Worm (Caenorhabditis elegans) whole organism, L3 larva: ENCODE results near the gene syx-6.

Experiments used
- R02D3.7 ChIP-seq: fragments of 150-350 bp; optimal IDR thresholded peaks from 2 replicates; lab custom pipeline; 2014; ENCODE audit warnings: missing biosample characterization, missing genetic modification characterization
- aly-2 ChIP-seq: fragments of 150-350 bp; optimal IDR thresholded peaks from 2 replicates; lab custom pipeline; 2014; ENCODE audit warnings: missing biosample characterization, missing genetic modification characterization
- ama-1 ChIP-seq: fragments of 150-350 bp; optimal IDR thresholded peaks from 2 replicates; lab custom pipeline; 2018
- ceh-28 ChIP-seq: fragments of 150-350 bp; optimal IDR thresholded peaks from 2 replicates; lab custom pipeline; 2014; ENCODE audit warnings: missing biosample characterization, missing genetic modification reagents, missing genetic modification characterization
- ceh-82 ChIP-seq: fragments of 150-350 bp; optimal IDR thresholded peaks from 2 replicates; lab custom pipeline; 2014; ENCODE audit warnings: missing biosample characterization, missing genetic modification characterization
- egl-27 ChIP-seq: sonication (generic microtip); optimal IDR thresholded peaks from 4 replicates; lab custom pipeline; 2017; ENCODE audit warnings: missing biosample characterization, missing genetic modification reagents, missing genetic modification characterization
- egl-5 ChIP-seq: fragments of 150-350 bp; optimal IDR thresholded peaks from 2 replicates; lab custom pipeline; 2017; ENCODE audit warnings: missing biosample characterization, missing genetic modification reagents, missing genetic modification characterization, inconsistent platforms
- elt-2 ChIP-seq: sonication (generic microtip); optimal IDR thresholded peaks from 2 replicates; lab custom pipeline; 2016; ENCODE audit warnings: missing genetic modification reagents, mild to moderate bottlenecking, missing genetic modification characterization, missing compliant biosample characterization
- elt-3 ChIP-seq, 3 experiments: fragments of 150-350 bp in 1 of 3; sonication (generic microtip) in 2 of 3; optimal IDR thresholded peaks; 2 replicates in 2 of 3; 4 replicates in 1 of 3; lab custom pipeline; 2014 to 2017; ENCODE audit warnings: missing biosample characterization in 3 of 3, missing genetic modification characterization in 3 of 3
- eor-1 ChIP-seq, 2 experiments: fragments of 150-350 bp; optimal IDR thresholded peaks; 2 replicates each; lab custom pipeline; 2014 to 2018; ENCODE audit warnings: missing biosample characterization in 2 of 2, missing genetic modification characterization in 2 of 2
- fkh-2 ChIP-seq: fragments of 150-350 bp; optimal IDR thresholded peaks from 2 replicates; lab custom pipeline; 2014; ENCODE audit warnings: missing biosample characterization, missing genetic modification reagents, missing genetic modification characterization
- fos-1 ChIP-seq: fragments of 150-350 bp; optimal IDR thresholded peaks from 2 replicates; lab custom pipeline; 2014; ENCODE audit warnings: missing biosample characterization, missing genetic modification characterization
- hmg-11 ChIP-seq: sonication (generic microtip); optimal IDR thresholded peaks from 2 replicates; lab custom pipeline; 2016; ENCODE audit warnings: missing genetic modification characterization, missing compliant biosample characterization
- jun-1 ChIP-seq: fragments of 150-350 bp; optimal IDR thresholded peaks from 2 replicates; lab custom pipeline; 2014; ENCODE audit warnings: missing biosample characterization, missing genetic modification reagents, missing genetic modification characterization
- lin-15B ChIP-seq: fragments of 150-350 bp; optimal IDR thresholded peaks from 2 replicates; lab custom pipeline; 2014; ENCODE audit warnings: missing biosample characterization, missing genetic modification characterization
- lin-39 ChIP-seq: fragments of 150-350 bp; optimal IDR thresholded peaks from 2 replicates; lab custom pipeline; 2018; ENCODE audit warnings: missing biosample characterization, missing genetic modification reagents, missing genetic modification characterization
- mml-1 ChIP-seq: fragments of 150-350 bp; sonication (generic microtip); optimal IDR thresholded peaks from 3 replicates; lab custom pipeline; 2014; ENCODE audit warnings: missing biosample characterization, missing genetic modification characterization
- nfya-1 ChIP-seq: sonication (generic microtip); optimal IDR thresholded peaks from 2 replicates; lab custom pipeline; 2017; ENCODE audit warnings: missing genetic modification characterization, mild to moderate bottlenecking, missing compliant biosample characterization, antibody characterized with exemption, moderate library complexity; ENCODE audit not compliant: insufficient read depth
- nhr-11 ChIP-seq: fragments of 150-350 bp; optimal IDR thresholded peaks from 2 replicates; lab custom pipeline; 2014; ENCODE audit warnings: missing biosample characterization, missing genetic modification characterization
- nhr-12 ChIP-seq: fragments of 150-350 bp; optimal IDR thresholded peaks from 2 replicates; lab custom pipeline; 2014; ENCODE audit warnings: missing biosample characterization, missing genetic modification characterization
- nhr-23 ChIP-seq: fragments of 150-350 bp; optimal IDR thresholded peaks from 2 replicates; lab custom pipeline; 2014; ENCODE audit warnings: missing biosample characterization, missing genetic modification reagents, missing genetic modification characterization
- nhr-237 ChIP-seq: fragments of 150-350 bp; optimal IDR thresholded peaks from 2 replicates; lab custom pipeline; 2014; ENCODE audit warnings: missing biosample characterization, missing genetic modification characterization
- nhr-67 ChIP-seq: fragments of 150-350 bp; optimal IDR thresholded peaks from 2 replicates; lab custom pipeline; 2014; ENCODE audit warnings: missing biosample characterization, missing genetic modification characterization
- nhr-77 ChIP-seq: fragments of 150-350 bp; optimal IDR thresholded peaks from 2 replicates; lab custom pipeline; 2014; ENCODE audit warnings: missing biosample characterization, missing genetic modification characterization
- pha-4 ChIP-seq: fragments of 150-350 bp; optimal IDR thresholded peaks from 2 replicates; lab custom pipeline; 2014; ENCODE audit warnings: missing biosample characterization, missing genetic modification reagents, missing genetic modification characterization
- pqm-1 ChIP-seq: fragments of 150-350 bp; optimal IDR thresholded peaks from 2 replicates; lab custom pipeline; 2017; ENCODE audit warnings: missing biosample characterization, missing genetic modification characterization, inconsistent platforms
- sea-2 ChIP-seq: fragments of 150-350 bp; sonication (generic microtip); optimal IDR thresholded peaks from 4 replicates; lab custom pipeline; 2014; ENCODE audit warnings: missing biosample characterization, missing genetic modification reagents, missing genetic modification characterization
- skn-1 ChIP-seq: fragments of 150-350 bp; optimal IDR thresholded peaks from 2 replicates; lab custom pipeline; 2014; ENCODE audit warnings: missing biosample characterization, missing genetic modification characterization
- unc-39 ChIP-seq: sonication (generic microtip); optimal IDR thresholded peaks from 4 replicates; lab custom pipeline; 2017; ENCODE audit warnings: missing biosample characterization, missing genetic modification characterization
- unc-62 ChIP-seq: fragments of 150-350 bp; sonication (generic microtip); optimal IDR thresholded peaks from 4 replicates; lab custom pipeline; 2014; ENCODE audit warnings: missing biosample characterization, missing genetic modification reagents, missing genetic modification characterization
- ztf-11 ChIP-seq: fragments of 150-350 bp; optimal IDR thresholded peaks from 2 replicates; lab custom pipeline; 2014; ENCODE audit warnings: missing biosample characterization, missing genetic modification characterization

Gene syx-6

DNA sequence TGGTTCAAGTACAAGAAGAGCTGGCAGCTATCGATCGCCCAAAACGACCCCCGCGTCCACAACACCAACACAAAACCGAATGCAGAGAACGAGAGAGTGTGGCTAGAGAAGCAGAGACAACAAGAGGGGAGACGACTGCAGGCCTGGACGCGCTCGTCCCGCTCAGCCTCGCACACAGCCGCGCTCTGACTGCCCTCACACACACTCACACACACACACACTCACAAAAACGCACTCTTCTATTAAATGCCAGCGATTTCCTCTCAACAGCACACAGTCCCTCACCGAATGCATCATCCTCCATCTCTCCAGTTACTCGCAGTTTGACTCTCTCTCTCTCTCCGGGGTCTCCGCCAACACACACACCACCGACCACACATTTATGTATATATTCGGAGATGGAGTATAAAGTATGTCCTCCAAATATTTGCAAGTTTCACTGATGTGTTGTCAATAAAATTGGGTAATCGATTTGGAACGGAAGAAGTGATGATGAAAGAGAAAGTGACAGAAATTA is 36.6 kb upstream of the syx-6 start (continued):
- TF ChIP-seq R02D3.7 (tag; lab: Kevin White, UChicago) (peak; percentile 43), unc-39 (tag; lab: Kevin White, UChicago) (no peak), lin-15B (tag; lab: Kevin White, UChicago) (peak; percentile 65), egl-5 (tag; lab: Kevin White, UChicago) (peak; percentile 78), nhr-237 (tag; lab: Kevin White, UChicago) (no peak), eor-1 (tag; optimal IDR thresholded peaks at IDR 0.05; lab: Kevin White, UChicago) (no peak), hmg-11 (tag; lab: Kevin White, UChicago) (peak; percentile 97), aly-2 (tag; lab: Kevin White, UChicago) (peak; percentile 11), mml-1 (tag; lab: Kevin White, UChicago) (no peak), nhr-67 (tag; lab: Kevin White, UChicago) (no peak), pqm-1 (peak; percentile 72), lin-39 (tag; lab: Kevin White, UChicago) (peak; percentile 99), ama-1 (lab: Kevin White, UChicago) (peak; percentile 29), nhr-77 (no peak), elt-3 (tag; optimal IDR thresholded peaks at IDR 0.05; lab: Kevin White, UChicago) (peak in 1 of 3 experiments; percentile 4), egl-27 (tag; lab: Kevin White, UChicago) (peak; percentile 86), pha-4 (tag; lab: Kevin White, UChicago) (peak; percentile 98), nhr-23 (peak; percentile 79), fkh-2 (tag; lab: Kevin White, UChicago) (peak; percentile 28)

DNA sequence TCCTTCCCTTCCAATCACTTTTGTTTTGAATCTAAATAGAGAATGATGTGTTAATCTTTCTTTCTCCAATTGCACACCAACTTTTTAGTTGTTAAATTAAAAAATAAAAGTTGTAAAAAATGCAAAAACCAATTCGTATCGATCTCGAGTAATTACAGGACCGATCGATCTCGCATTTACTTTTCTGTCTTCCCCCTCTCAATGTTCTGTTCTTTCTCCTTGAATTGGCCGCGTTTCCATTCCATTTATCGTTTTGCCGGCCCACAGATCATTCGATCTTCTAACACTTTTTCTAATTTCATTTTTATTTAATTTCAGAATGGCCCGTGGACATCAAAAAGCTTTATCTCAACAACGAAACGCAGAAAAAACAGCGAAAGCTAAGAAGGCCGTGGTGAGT is 29.1 kb upstream of the syx-6 start, which contains the start of gene K10B3.1:
K10B3.1 (plus strand) TSS at position 301 of the 400 bp plus-strand sequence.
- TF ChIP-seq nhr-11 (tag; lab: Kevin White, UChicago) (no peak), egl-27 (tag; lab: Kevin White, UChicago) (no peak), nhr-77 (no peak), ceh-82 (tag; lab: Kevin White, UChicago) (no peak), pha-4 (tag; lab: Kevin White, UChicago) (peak; percentile 3)

DNA sequence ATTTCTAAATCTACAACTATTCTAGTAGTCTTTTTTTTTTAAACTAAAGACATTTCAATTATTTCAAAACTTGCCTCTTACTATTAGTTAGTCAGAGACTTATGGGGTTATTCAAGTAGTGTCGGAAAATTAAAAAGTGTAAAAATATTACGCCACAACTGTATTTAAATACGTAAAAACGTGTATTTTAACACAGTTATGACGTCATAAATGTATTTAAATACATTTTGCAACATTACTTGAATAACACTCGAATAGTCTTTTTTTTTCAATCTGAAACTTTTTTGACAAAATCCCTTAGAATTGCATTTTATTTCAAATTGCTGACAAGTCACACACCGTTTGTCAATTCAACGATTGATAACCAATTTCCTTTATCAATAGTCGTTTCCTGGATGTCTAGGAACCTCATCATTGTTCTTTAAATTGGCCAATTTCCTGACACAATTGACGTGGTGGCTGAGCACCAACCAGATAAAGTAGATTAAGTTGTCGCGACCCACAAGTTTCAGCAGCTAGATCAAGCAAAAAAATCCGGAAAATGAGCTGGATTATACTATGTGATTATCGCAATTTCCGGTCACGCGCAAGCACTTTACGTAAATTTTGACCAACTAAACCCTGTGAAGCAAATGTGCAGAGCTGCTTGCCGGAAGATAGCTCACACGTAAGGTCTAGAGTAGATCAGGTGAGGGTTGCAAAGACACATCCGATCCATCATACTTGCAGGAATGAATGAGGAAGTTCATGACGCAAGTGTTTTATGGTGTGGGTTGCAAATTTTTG is 24.6 kb upstream of the syx-6 start:
- TF ChIP-seq nhr-12 (tag; lab: Kevin White, UChicago) (no peak), nhr-23 (no peak), R02D3.7 (tag; lab: Kevin White, UChicago) (no peak), hmg-11 (tag; lab: Kevin White, UChicago) (no peak), ceh-28 (tag; lab: Kevin White, UChicago) (no peak), jun-1 (tag; lab: Kevin White, UChicago) (no peak), ceh-82 (tag; lab: Kevin White, UChicago) (no peak), nfya-1 (tag; lab: Kevin White, UChicago) (no peak), aly-2 (tag; lab: Kevin White, UChicago) (no peak), nhr-237 (tag; lab: Kevin White, UChicago) (no peak), fos-1 (tag; lab: Kevin White, UChicago) (no peak), sea-2 (GFP tag; lab: Kevin White, UChicago) (no peak), ama-1 (lab: Kevin White, UChicago) (no peak), nhr-77 (no peak), elt-2 (tag; lab: Kevin White, UChicago) (no peak), unc-62 (no peak), eor-1 (tag; optimal IDR thresholded peaks at IDR 0.05; lab: Kevin White, UChicago) (no peak), skn-1 (no peak), egl-27 (tag; lab: Kevin White, UChicago) (no peak)

DNA sequence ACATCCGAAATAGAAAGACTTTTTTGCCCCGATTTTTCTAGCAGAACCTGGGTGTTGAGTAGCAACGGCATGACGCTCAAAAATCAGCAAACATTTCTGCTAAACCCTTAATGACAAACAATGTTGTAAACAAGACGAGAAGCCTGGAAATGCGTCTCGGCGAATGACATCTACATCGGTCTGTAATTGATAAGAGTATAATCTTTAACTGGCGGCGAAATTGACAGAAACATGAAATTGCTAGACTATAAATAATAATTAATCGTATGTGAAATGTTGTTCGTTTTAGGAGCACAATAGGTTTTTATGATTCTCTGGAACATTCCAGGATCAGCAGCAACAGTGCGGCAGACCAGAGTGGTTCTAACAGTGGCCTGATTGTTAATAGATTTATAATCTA is 22.6 kb upstream of the syx-6 start:
- TF ChIP-seq ztf-11 (tag; lab: Kevin White, UChicago) = no peak
- TF ChIP-seq jun-1 (tag; lab: Kevin White, UChicago) = no peak
- no peak for TF ChIP-seq sea-2 (GFP tag; lab: Kevin White, UChicago)
- TF ChIP-seq elt-3 (tag; optimal IDR thresholded peaks at IDR 0.05; lab: Kevin White, UChicago) = no peak
- no peak for TF ChIP-seq nhr-67 (tag; lab: Kevin White, UChicago)
- TF ChIP-seq aly-2 (tag; lab: Kevin White, UChicago) = no peak
- TF ChIP-seq elt-2 (tag; lab: Kevin White, UChicago) = peak; percentile 46
- TF ChIP-seq pqm-1 = peak; percentile 15
